Fruit fly (Drosophila melanogaster) whole organism, embryonic: Measurements from ENCODE around the gene Reck.

ENCODE experiments used
- ATbp ChIP-seq: fragments of 200-800 bp; sonication (Bioruptor generic); optimal IDR thresholded peaks from 2 replicates; lab custom pipeline; 2017; ENCODE audit warnings: missing biosample characterization, mild to moderate bottlenecking, missing genetic modification characterization, missing genetic modification reagents
- CG1233 ChIP-seq: fragments of 200-800 bp; sonication (Bioruptor generic); optimal IDR thresholded peaks from 4 replicates; lab custom pipeline; 2018; ENCODE audit warnings: missing biosample characterization, mild to moderate bottlenecking, missing genetic modification characterization
- CG15479 ChIP-seq: fragments of 200-800 bp; sonication (Bioruptor generic); optimal IDR thresholded peaks from 3 replicates; lab custom pipeline; 2019; ENCODE audit warnings: missing biosample characterization, mild to moderate bottlenecking, missing genetic modification characterization, moderate library complexity
- CG16863 ChIP-seq: fragments of 200-800 bp; sonication (Bioruptor generic); optimal IDR thresholded peaks from 3 replicates; lab custom pipeline; 2016; ENCODE audit warnings: missing biosample characterization, missing genetic modification characterization
- CG17385 ChIP-seq: fragments of 200-800 bp; sonication (Bioruptor generic); optimal IDR thresholded peaks from 3 replicates; lab custom pipeline; 2018; ENCODE audit warnings: missing biosample characterization, mild to moderate bottlenecking, missing genetic modification characterization
- CG17568 ChIP-seq: fragments of 200-800 bp; sonication (Bioruptor generic); optimal IDR thresholded peaks from 2 replicates; lab custom pipeline; 2018; ENCODE audit warnings: missing biosample characterization, mild to moderate bottlenecking, missing genetic modification characterization, moderate library complexity
- CG18599 ChIP-seq: fragments of 200-800 bp; sonication (Bioruptor generic); optimal IDR thresholded peaks from 3 replicates; lab custom pipeline; 2017; ENCODE audit warnings: missing biosample characterization, missing genetic modification characterization, mild to moderate bottlenecking, moderate library complexity, missing genetic modification reagents
- CG2199 ChIP-seq: fragments of 200-800 bp; sonication (Bioruptor generic); IDR thresholded peaks from 3 replicates; pipeline ENCODE4 v1.3.6; 2022; ENCODE audit warnings: missing biosample characterization, missing genetic modification characterization
- CG3163 ChIP-seq: fragments of 200-800 bp; sonication (Bioruptor generic); optimal IDR thresholded peaks from 3 replicates; lab custom pipeline; 2016; ENCODE audit warnings: missing biosample characterization, missing genetic modification characterization
- CG32772 ChIP-seq: fragments of 200-800 bp; sonication (Bioruptor generic); IDR thresholded peaks from 2 replicates; pipeline ENCODE4 v1.3.6; 2022; ENCODE audit warnings: missing biosample characterization, missing genetic modification characterization
- CG4328 ChIP-seq: fragments of 200-800 bp; sonication (Bioruptor generic); optimal IDR thresholded peaks from 3 replicates; lab custom pipeline; 2017; ENCODE audit warnings: missing biosample characterization, missing genetic modification reagents, missing genetic modification characterization
- CG4854 ChIP-seq: fragments of 200-800 bp; sonication (Bioruptor generic); optimal IDR thresholded peaks from 2 replicates; lab custom pipeline; 2016; ENCODE audit warnings: missing biosample characterization, missing genetic modification characterization, inconsistent platforms
- CG6254 ChIP-seq: fragments of 200-800 bp; sonication (Bioruptor generic); optimal IDR thresholded peaks from 3 replicates; lab custom pipeline; 2017; ENCODE audit warnings: mild to moderate bottlenecking, missing biosample characterization, missing genetic modification reagents, missing genetic modification characterization
- CG6813 ChIP-seq: fragments of 200-800 bp; sonication (Bioruptor generic); optimal IDR thresholded peaks from 2 replicates; lab custom pipeline; 2017; ENCODE audit warnings: missing biosample characterization, missing genetic modification characterization, mild to moderate bottlenecking, moderate library complexity, missing genetic modification reagents
- CG7556 ChIP-seq: fragments of 200-800 bp; sonication (Bioruptor generic); optimal IDR thresholded peaks from 2 replicates; lab custom pipeline; 2017; ENCODE audit warnings: missing biosample characterization, mild to moderate bottlenecking, missing genetic modification characterization
- CG7928 ChIP-seq: fragments of 200-800 bp; sonication (Bioruptor generic); optimal IDR thresholded peaks from 2 replicates; lab custom pipeline; 2017; ENCODE audit warnings: missing biosample characterization, mild to moderate bottlenecking, missing genetic modification characterization
- CG8290 ChIP-seq, 3 experiments: fragments of 200-800 bp; sonication (Bioruptor generic); optimal IDR thresholded peaks; 2 replicates each; lab custom pipeline; 2016 to 2019; ENCODE audit warnings: missing biosample characterization in 3 of 3, missing genetic modification characterization in 3 of 3, mild to moderate bottlenecking in 2 of 3, moderate library complexity in 1 of 3
- CG9727 ChIP-seq: fragments of 200-800 bp; sonication (Bioruptor generic); optimal IDR thresholded peaks from 3 replicates; lab custom pipeline; 2017; ENCODE audit warnings: missing biosample characterization, mild to moderate bottlenecking, missing genetic modification characterization
- CG9932 ChIP-seq: fragments of 200-800 bp; sonication (Bioruptor generic); IDR thresholded peaks from 2 replicates; pipeline ENCODE4 v1.3.6; 2022; ENCODE audit warnings: missing biosample characterization, missing genetic modification characterization
- Chrac-16 ChIP-seq: fragments of 200-800 bp; sonication (Bioruptor generic); optimal IDR thresholded peaks from 3 replicates; lab custom pipeline; 2016; ENCODE audit warnings: missing biosample characterization, missing genetic modification characterization
- Dbx ChIP-seq: fragments of 200-800 bp; sonication (Bioruptor generic); IDR thresholded peaks from 3 replicates; pipeline ENCODE4 v1.3.6; 2022; ENCODE audit warnings: missing biosample characterization, missing genetic modification characterization
- Dip3 ChIP-seq: fragments of 200-800 bp; sonication (Bioruptor generic); optimal IDR thresholded peaks from 3 replicates; lab custom pipeline; 2016; ENCODE audit warnings: missing biosample characterization, missing genetic modification characterization
- HLHmδ ChIP-seq: fragments of 200-800 bp; sonication (Bioruptor generic); optimal IDR thresholded peaks from 2 replicates; lab custom pipeline; 2018; ENCODE audit warnings: missing biosample characterization, mild to moderate bottlenecking, missing genetic modification characterization, moderate library complexity
- Lim3 ChIP-seq: fragments of 200-800 bp; sonication (Bioruptor generic); IDR thresholded peaks from 2 replicates; pipeline ENCODE4 v1.3.6; 2022; ENCODE audit warnings: missing biosample characterization, missing genetic modification characterization
- MTF-1 ChIP-seq: fragments of 200-800 bp; sonication (Bioruptor generic); optimal IDR thresholded peaks from 2 replicates; lab custom pipeline; 2018; ENCODE audit warnings: missing biosample characterization, mild to moderate bottlenecking, missing genetic modification characterization, borderline replicate concordance
- Med ChIP-seq: fragments of 200-800 bp; sonication (Bioruptor generic); peaks from one replicate; lab custom pipeline; 2016; ENCODE audit warnings: missing biosample characterization, missing genetic modification characterization, mild to moderate bottlenecking, inconsistent platforms, moderate library complexity
- amos ChIP-seq: fragments of 200-800 bp; sonication (Bioruptor generic); IDR thresholded peaks from 2 replicates; pipeline ENCODE4 v1.3.6; 2022; ENCODE audit warnings: missing biosample characterization, missing genetic modification characterization; ENCODE audit not compliant: partially characterized antibody
- ara ChIP-seq: fragments of 200-800 bp; sonication (Bioruptor generic); IDR thresholded peaks from 2 replicates; pipeline ENCODE4 v1.3.6; 2022; ENCODE audit warnings: missing biosample characterization, missing genetic modification characterization
- bsh ChIP-seq, 2 experiments: fragments of 200-800 bp; sonication (Bioruptor generic); optimal IDR thresholded peaks; 2 replicates each; lab custom pipeline; 2017 to 2018; ENCODE audit warnings: mild to moderate bottlenecking in 2 of 2, missing biosample characterization in 2 of 2, missing genetic modification characterization in 2 of 2, moderate library complexity in 1 of 2
- caup ChIP-seq: fragments of 200-800 bp; sonication (Bioruptor generic); optimal IDR thresholded peaks from 3 replicates; lab custom pipeline; 2017; ENCODE audit warnings: missing biosample characterization, mild to moderate bottlenecking, missing genetic modification characterization, moderate library complexity; ENCODE audit not compliant: severe bottlenecking
- ci ChIP-seq: fragments of 200-800 bp; sonication (Bioruptor generic); IDR thresholded peaks from 3 replicates; pipeline ENCODE4 v1.3.6; 2022; ENCODE audit warnings: missing biosample characterization, missing genetic modification characterization
- dmrt99B ChIP-seq: fragments of 200-800 bp; sonication (Bioruptor generic); optimal IDR thresholded peaks from 2 replicates; lab custom pipeline; 2018; ENCODE audit warnings: missing biosample characterization, mild to moderate bottlenecking, missing genetic modification characterization, moderate library complexity
- en ChIP-seq: fragments of 200-800 bp; sonication (Bioruptor generic); optimal IDR thresholded peaks from 2 replicates; lab custom pipeline; 2016; ENCODE audit warnings: missing biosample characterization, missing genetic modification characterization
- fd102C ChIP-seq: fragments of 200-800 bp; sonication (Bioruptor generic); optimal IDR thresholded peaks from 2 replicates; lab custom pipeline; 2018; ENCODE audit warnings: missing biosample characterization, mild to moderate bottlenecking, missing genetic modification characterization, moderate library complexity
- fd64A ChIP-seq: fragments of 200-800 bp; sonication (Bioruptor generic); optimal IDR thresholded peaks from 3 replicates; lab custom pipeline; 2018; ENCODE audit warnings: missing biosample characterization, mild to moderate bottlenecking, missing genetic modification characterization
- kah ChIP-seq: fragments of 200-800 bp; sonication (Bioruptor generic); optimal IDR thresholded peaks from 2 replicates; lab custom pipeline; 2018; ENCODE audit warnings: missing biosample characterization, mild to moderate bottlenecking, missing genetic modification characterization
- lab ChIP-seq: fragments of 200-800 bp; sonication (Bioruptor generic); optimal IDR thresholded peaks from 3 replicates; lab custom pipeline; 2017; ENCODE audit warnings: missing biosample characterization, missing genetic modification characterization, mild to moderate bottlenecking, moderate library complexity, missing genetic modification reagents
- phol ChIP-seq: fragments of 200-800 bp; sonication (Bioruptor generic); optimal IDR thresholded peaks from 3 replicates; lab custom pipeline; 2018; ENCODE audit warnings: missing biosample characterization, mild to moderate bottlenecking, missing genetic modification characterization, moderate library complexity
- sd ChIP-seq: fragments of 200-800 bp; sonication (Bioruptor generic); optimal IDR thresholded peaks from 3 replicates; lab custom pipeline; 2018; ENCODE audit warnings: missing biosample characterization, mild to moderate bottlenecking, missing genetic modification characterization, moderate library complexity
- sens ChIP-seq: fragments of 200-800 bp; sonication (Bioruptor generic); peaks from one replicate; lab custom pipeline; 2016; ENCODE audit warnings: missing biosample characterization, missing genetic modification characterization
- sug ChIP-seq: fragments of 200-800 bp; optimal IDR thresholded peaks from 2 replicates; lab custom pipeline; 2019; ENCODE audit warnings: missing biosample characterization, mild to moderate bottlenecking, missing genetic modification characterization, moderate library complexity
- tll ChIP-seq, 2 experiments: fragments of 200-800 bp in 1 of 2; fragments of >200 bp in 1 of 2; sonication (Bioruptor generic) in 1 of 2; optimal IDR thresholded peaks; 2 replicates each; lab custom pipeline; 2017 to 2019; ENCODE audit warnings: missing biosample characterization in 2 of 2, missing genetic modification characterization in 2 of 2, mild to moderate bottlenecking in 1 of 2, moderate library complexity in 1 of 2
- toy ChIP-seq: fragments of 200-800 bp; sonication (Bioruptor generic); IDR thresholded peaks from 2 replicates; pipeline ENCODE4 v1.3.6; 2022; ENCODE audit warnings: missing biosample characterization, missing genetic modification characterization
- twi ChIP-seq: fragments of 200-800 bp; optimal IDR thresholded peaks from 2 replicates; lab custom pipeline; 2019; ENCODE audit warnings: missing biosample characterization, mild to moderate bottlenecking, missing genetic modification characterization, moderate library complexity
- zen ChIP-seq: fragments of 200-800 bp; sonication (Bioruptor generic); optimal IDR thresholded peaks from 3 replicates; lab custom pipeline; 2018; ENCODE audit warnings: missing biosample characterization, mild to moderate bottlenecking, missing genetic modification characterization, moderate library complexity
- zfh1 ChIP-seq: fragments of 200-800 bp; sonication (Bioruptor generic); IDR thresholded peaks from 3 replicates; pipeline ENCODE4 v1.3.6; 2022; ENCODE audit warnings: missing biosample characterization, missing genetic modification characterization

The Reck gene

dm6 chr3L:14989879-14990278 lies 24.0 kb downstream of the Reck start:
- TF ChIP-seq CG7556 (GFP tag; lab: Kevin White, UChicago) = no peak
- TF ChIP-seq Chrac-16 (GFP tag; lab: Kevin White, UChicago) = no peak
- no peak for TF ChIP-seq Lim3 (GFP tag; lab: Robert Waterston, UW)
- TF ChIP-seq CG15479 (GFP tag; lab: Kevin White, UChicago) = peak; percentile 74
- peak in 1 of 2 experiments; percentile 2 for TF ChIP-seq tll (GFP tag; optimal IDR thresholded peaks at IDR 0.05; lab: Kevin White, UChicago)
- no peak for TF ChIP-seq CG16863 (GFP tag; lab: Kevin White, UChicago)
- peak; percentile 23 for TF ChIP-seq sug (tag; lab: Kevin White, UChicago)
- TF ChIP-seq CG4854 (GFP tag; lab: Kevin White, UChicago) = no peak
- peak; percentile 91 for TF ChIP-seq zen (tag; lab: Kevin White, UChicago)
- no peak for TF ChIP-seq CG3163 (GFP tag; lab: Kevin White, UChicago)
- no peak for TF ChIP-seq Dip3 (GFP tag; lab: Kevin White, UChicago)
- TF ChIP-seq, all 482 proteins: peak for 4

dm6 chr3L:14988231-14988630 lies 25.6 kb downstream of the Reck start:
- TF ChIP-seq kah (peak; percentile 15), lab (GFP tag; lab: Kevin White, UChicago) (peak; percentile 55), CG32772 (GFP tag; lab: Robert Waterston, UW) (peak; percentile 45; the same call in 1 of the 2 replicates), caup (peak; percentile 47), CG6813 (GFP tag; lab: Kevin White, UChicago) (peak; percentile 48), CG17385 (GFP tag; lab: Kevin White, UChicago) (no peak), ara (no peak), amos (GFP tag; lab: Robert Waterston, UW) (no peak), CG4328 (GFP tag; lab: Kevin White, UChicago) (no peak), tll (GFP tag; optimal IDR thresholded peaks at IDR 0.05; lab: Kevin White, UChicago) (peak in 1 of 2 experiments; percentile 3), bsh (GFP tag; optimal IDR thresholded peaks at IDR 0.05; lab: Kevin White, UChicago) (no peak), CG8290 (GFP tag; optimal IDR thresholded peaks at IDR 0.05; lab: Kevin White, UChicago) (no peak), CG8290 (tag; optimal IDR thresholded peaks at IDR 0.05; lab: Kevin White, UChicago) (peak in 1 of 2 experiments; percentile 8), ATbp (peak; percentile 37), Dbx (GFP tag; lab: Robert Waterston, UW) (peak; percentile 12; the same call in 1 of the 3 replicates), CG18599 (GFP tag; lab: Kevin White, UChicago) (peak; percentile 10), CG9932 (peak; percentile 18; the same call in 1 of the 2 replicates), fd64A (GFP tag; lab: Kevin White, UChicago) (peak; percentile 1), dmrt99B (tag; lab: Kevin White, UChicago) (no peak), sens (peak; percentile 76), phol (tag; lab: Kevin White, UChicago) (no peak), CG9727 (GFP tag; lab: Kevin White, UChicago) (peak; percentile 1), sd (tag; lab: Kevin White, UChicago) (peak; percentile 25), HLHmδ (peak; percentile 41), CG3163 (GFP tag; lab: Kevin White, UChicago) (no peak), fd102C (GFP tag; lab: Kevin White, UChicago) (peak; percentile 46), twi (tag; lab: Kevin White, UChicago) (peak; percentile 81), CG6254 (GFP tag; lab: Kevin White, UChicago) (peak; percentile 24), CG17568 (peak; percentile 12), CG1233 (peak; percentile 2), CG2199 (0 out of 3 replicates have a peak, but pooled peaks have one; percentile 23), CG7928 (no peak), zfh1 (peak; percentile 59; the same call in 1 of the 3 replicates), MTF-1 (GFP tag; lab: Kevin White, UChicago) (peak; percentile 36), en (no peak), Med (peak; percentile 68), toy (GFP tag; lab: Robert Waterston, UW) (no peak), ci (GFP tag; lab: Robert Waterston, UW) (peak; percentile 34; the same call in 1 of the 3 replicates)
